Worm (Caenorhabditis elegans) whole organism, L3 larva: ENCODE data around the gene F46F2.5.

Experiments
- R02D3.7 ChIP-seq: fragments of 150-350 bp; optimal IDR thresholded peaks from 2 replicates; lab custom pipeline; 2014; ENCODE audit warnings: missing biosample characterization, missing genetic modification characterization
- ZK546.5 ChIP-seq: sonication (generic microtip); optimal IDR thresholded peaks from 2 replicates; lab custom pipeline; 2017; ENCODE audit warnings: missing biosample characterization, missing genetic modification characterization
- aly-2 ChIP-seq: fragments of 150-350 bp; optimal IDR thresholded peaks from 2 replicates; lab custom pipeline; 2014; ENCODE audit warnings: missing biosample characterization, missing genetic modification characterization
- ceh-28 ChIP-seq: fragments of 150-350 bp; optimal IDR thresholded peaks from 2 replicates; lab custom pipeline; 2014; ENCODE audit warnings: missing biosample characterization, missing genetic modification reagents, missing genetic modification characterization
- ceh-82 ChIP-seq: fragments of 150-350 bp; optimal IDR thresholded peaks from 2 replicates; lab custom pipeline; 2014; ENCODE audit warnings: missing biosample characterization, missing genetic modification characterization
- ceh-9 ChIP-seq: sonication (generic microtip); optimal IDR thresholded peaks from 2 replicates; lab custom pipeline; 2018; ENCODE audit warnings: missing biosample characterization, missing genetic modification characterization
- daf-12 ChIP-seq: fragments of 150-350 bp; optimal IDR thresholded peaks from 2 replicates; lab custom pipeline; 2014; ENCODE audit warnings: missing biosample characterization, missing genetic modification reagents, missing genetic modification characterization
- elt-2 ChIP-seq: sonication (generic microtip); optimal IDR thresholded peaks from 2 replicates; lab custom pipeline; 2016; ENCODE audit warnings: missing genetic modification reagents, mild to moderate bottlenecking, missing genetic modification characterization, missing compliant biosample characterization
- elt-3 ChIP-seq, 3 experiments: fragments of 150-350 bp in 1 of 3; sonication (generic microtip) in 2 of 3; optimal IDR thresholded peaks; 2 replicates in 2 of 3; 4 replicates in 1 of 3; lab custom pipeline; 2014 to 2017; ENCODE audit warnings: missing biosample characterization in 3 of 3, missing genetic modification characterization in 3 of 3
- fkh-10 ChIP-seq: sonication (generic microtip); optimal IDR thresholded peaks from 2 replicates; lab custom pipeline; 2017; ENCODE audit warnings: missing biosample characterization, missing genetic modification reagents, missing genetic modification characterization
- fkh-2 ChIP-seq: fragments of 150-350 bp; optimal IDR thresholded peaks from 2 replicates; lab custom pipeline; 2014; ENCODE audit warnings: missing biosample characterization, missing genetic modification reagents, missing genetic modification characterization
- lin-39 ChIP-seq: fragments of 150-350 bp; optimal IDR thresholded peaks from 2 replicates; lab custom pipeline; 2018; ENCODE audit warnings: missing biosample characterization, missing genetic modification reagents, missing genetic modification characterization
- lsy-12 ChIP-seq: sonication (generic microtip); optimal IDR thresholded peaks from 2 replicates; lab custom pipeline; 2016; ENCODE audit warnings: mild to moderate bottlenecking, missing genetic modification characterization, missing compliant biosample characterization
- mml-1 ChIP-seq: fragments of 150-350 bp; sonication (generic microtip); optimal IDR thresholded peaks from 3 replicates; lab custom pipeline; 2014; ENCODE audit warnings: missing biosample characterization, missing genetic modification characterization
- nfya-1 ChIP-seq: sonication (generic microtip); optimal IDR thresholded peaks from 2 replicates; lab custom pipeline; 2017; ENCODE audit warnings: missing genetic modification characterization, mild to moderate bottlenecking, missing compliant biosample characterization, antibody characterized with exemption, moderate library complexity; ENCODE audit not compliant: insufficient read depth
- nhr-11 ChIP-seq: fragments of 150-350 bp; optimal IDR thresholded peaks from 2 replicates; lab custom pipeline; 2014; ENCODE audit warnings: missing biosample characterization, missing genetic modification characterization
- nhr-12 ChIP-seq: fragments of 150-350 bp; optimal IDR thresholded peaks from 2 replicates; lab custom pipeline; 2014; ENCODE audit warnings: missing biosample characterization, missing genetic modification characterization
- nhr-23 ChIP-seq: fragments of 150-350 bp; optimal IDR thresholded peaks from 2 replicates; lab custom pipeline; 2014; ENCODE audit warnings: missing biosample characterization, missing genetic modification reagents, missing genetic modification characterization
- nhr-25 ChIP-seq: sonication (generic microtip); optimal IDR thresholded peaks from 2 replicates; lab custom pipeline; 2017; ENCODE audit warnings: missing biosample characterization, missing genetic modification characterization
- nhr-28 ChIP-seq: fragments of 150-350 bp; optimal IDR thresholded peaks from 2 replicates; lab custom pipeline; 2014; ENCODE audit warnings: missing biosample characterization, missing genetic modification characterization
- nhr-67 ChIP-seq: fragments of 150-350 bp; optimal IDR thresholded peaks from 2 replicates; lab custom pipeline; 2014; ENCODE audit warnings: missing biosample characterization, missing genetic modification characterization
- nhr-76 ChIP-seq: fragments of 150-350 bp; sonication (generic microtip); optimal IDR thresholded peaks from 5 replicates; lab custom pipeline; 2014; ENCODE audit warnings: missing biosample characterization, missing genetic modification characterization
- pha-4 ChIP-seq: fragments of 150-350 bp; optimal IDR thresholded peaks from 2 replicates; lab custom pipeline; 2014; ENCODE audit warnings: missing biosample characterization, missing genetic modification reagents, missing genetic modification characterization
- pqm-1 ChIP-seq: fragments of 150-350 bp; optimal IDR thresholded peaks from 2 replicates; lab custom pipeline; 2017; ENCODE audit warnings: missing biosample characterization, missing genetic modification characterization, inconsistent platforms
- skn-1 ChIP-seq: fragments of 150-350 bp; optimal IDR thresholded peaks from 2 replicates; lab custom pipeline; 2014; ENCODE audit warnings: missing biosample characterization, missing genetic modification characterization
- snpc-4 ChIP-seq: fragments of 150-350 bp; optimal IDR thresholded peaks from 2 replicates; lab custom pipeline; 2014; ENCODE audit warnings: missing biosample characterization, missing genetic modification characterization
- unc-62 ChIP-seq: fragments of 150-350 bp; sonication (generic microtip); optimal IDR thresholded peaks from 4 replicates; lab custom pipeline; 2014; ENCODE audit warnings: missing biosample characterization, missing genetic modification reagents, missing genetic modification characterization
- ztf-11 ChIP-seq: fragments of 150-350 bp; optimal IDR thresholded peaks from 2 replicates; lab custom pipeline; 2014; ENCODE audit warnings: missing biosample characterization, missing genetic modification characterization
- ztf-4 ChIP-seq: fragments of 150-350 bp; optimal IDR thresholded peaks from 2 replicates; lab custom pipeline; 2014; ENCODE audit warnings: missing biosample characterization, missing genetic modification characterization

F46F2.5 gene

DNA sequence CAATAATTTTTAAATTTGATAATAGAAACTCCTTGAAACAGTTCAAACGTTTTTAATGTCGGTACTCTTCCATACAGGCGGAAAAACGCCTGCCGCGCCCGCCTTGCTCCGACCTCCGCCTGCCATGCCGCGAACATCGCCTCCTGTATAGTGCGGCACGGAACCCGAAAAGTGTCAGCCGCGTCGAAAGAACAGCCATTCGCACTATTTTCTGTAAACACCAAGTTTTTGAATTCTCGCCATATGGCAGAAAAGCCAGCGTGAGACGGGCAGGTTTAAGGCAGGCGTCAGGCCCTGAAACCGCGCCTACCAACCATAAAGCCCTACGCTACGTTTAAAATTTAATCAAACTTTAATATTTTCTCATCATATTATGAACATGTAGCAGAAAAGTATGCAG, 39.7 kb upstream of the F46F2.5 start:
- TF ChIP-seq snpc-4 = peak; percentile 46
- TF ChIP-seq ceh-9 (tag; lab: Kevin White, UChicago) = no peak

DNA sequence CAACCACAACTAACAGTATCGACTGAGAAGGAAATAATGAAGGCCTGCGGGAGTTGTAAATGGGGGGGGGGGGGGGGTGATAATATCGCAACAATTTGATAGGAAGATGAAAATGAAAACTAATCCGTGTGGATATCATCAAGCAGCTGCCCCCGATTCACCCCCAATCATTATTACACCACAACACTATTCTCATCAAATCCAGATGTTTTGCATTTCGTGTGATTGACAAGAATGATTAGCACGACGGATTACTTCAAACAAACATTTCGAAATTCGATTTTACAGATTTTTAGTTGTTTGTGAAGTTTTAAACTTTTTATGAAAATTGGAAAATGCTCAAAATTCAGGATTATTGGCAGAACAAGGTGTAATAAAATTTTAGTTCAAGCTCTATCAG, 38.4 kb upstream of the F46F2.5 start:
- TF ChIP-seq nfya-1 (tag; lab: Kevin White, UChicago) (no peak), aly-2 (tag; lab: Kevin White, UChicago) (no peak), ztf-11 (tag; lab: Kevin White, UChicago) (no peak), nhr-28 (tag; lab: Kevin White, UChicago) (no peak), unc-62 (GFP tag; lab: Kevin White, UChicago) (no peak), lin-39 (tag; lab: Kevin White, UChicago) (no peak), nhr-67 (no peak)

DNA sequence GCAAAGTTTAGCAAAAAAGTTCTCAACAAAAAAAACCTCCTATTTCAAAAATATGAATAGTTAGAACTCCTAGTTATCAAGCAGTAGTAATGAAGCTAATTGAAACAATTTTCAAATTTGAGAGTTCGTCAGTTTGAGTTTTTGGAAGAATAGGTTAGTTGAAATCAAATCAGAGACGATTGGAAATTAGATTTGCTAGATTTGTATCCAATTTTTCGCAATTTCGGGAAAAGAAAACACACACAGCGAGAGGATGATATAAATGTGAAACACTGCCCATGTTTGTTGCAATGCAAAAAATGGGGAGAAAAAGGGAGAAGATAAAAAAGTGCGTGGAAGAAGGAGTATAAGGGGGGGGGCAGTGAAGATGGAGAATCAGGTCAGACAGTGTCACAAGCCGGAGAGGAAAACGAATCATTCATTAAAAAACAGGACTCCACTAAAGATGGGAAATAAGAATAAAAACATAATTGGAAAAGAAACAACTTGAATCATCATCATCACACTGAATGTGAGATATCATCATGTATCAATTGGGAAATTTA, 37.3 kb upstream of the F46F2.5 start:
- TF ChIP-seq ZK546.5 (tag; lab: Kevin White, UChicago) (no peak), nhr-23 (tag; lab: Kevin White, UChicago) (peak; percentile 63)

DNA sequence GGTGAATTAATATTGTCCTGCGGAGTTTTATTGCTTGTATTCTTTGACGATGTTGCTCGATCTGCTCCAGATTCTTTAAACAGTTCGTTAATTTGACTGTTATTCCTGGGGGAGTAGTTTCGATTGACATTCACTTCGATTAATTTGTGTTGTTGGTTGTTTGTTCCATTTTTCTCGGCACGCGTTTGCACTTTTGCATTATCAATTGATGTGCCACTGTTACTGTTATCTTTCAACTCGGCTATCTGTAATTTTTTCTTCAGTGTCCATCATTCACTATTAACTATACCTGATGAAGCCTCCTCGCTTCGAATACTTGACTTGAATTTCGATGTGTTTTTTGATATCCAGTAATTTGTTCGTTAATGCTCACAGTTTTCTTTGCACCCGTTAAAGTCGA, 33.3 kb upstream of the F46F2.5 start:
- TF ChIP-seq daf-12 = no peak
- TF ChIP-seq pqm-1 (tag; lab: Kevin White, UChicago) = peak; percentile 25
- peak; percentile 2 for TF ChIP-seq pha-4 (tag; lab: Kevin White, UChicago)
- TF ChIP-seq elt-2 (tag; lab: Kevin White, UChicago) = peak; percentile 52

DNA sequence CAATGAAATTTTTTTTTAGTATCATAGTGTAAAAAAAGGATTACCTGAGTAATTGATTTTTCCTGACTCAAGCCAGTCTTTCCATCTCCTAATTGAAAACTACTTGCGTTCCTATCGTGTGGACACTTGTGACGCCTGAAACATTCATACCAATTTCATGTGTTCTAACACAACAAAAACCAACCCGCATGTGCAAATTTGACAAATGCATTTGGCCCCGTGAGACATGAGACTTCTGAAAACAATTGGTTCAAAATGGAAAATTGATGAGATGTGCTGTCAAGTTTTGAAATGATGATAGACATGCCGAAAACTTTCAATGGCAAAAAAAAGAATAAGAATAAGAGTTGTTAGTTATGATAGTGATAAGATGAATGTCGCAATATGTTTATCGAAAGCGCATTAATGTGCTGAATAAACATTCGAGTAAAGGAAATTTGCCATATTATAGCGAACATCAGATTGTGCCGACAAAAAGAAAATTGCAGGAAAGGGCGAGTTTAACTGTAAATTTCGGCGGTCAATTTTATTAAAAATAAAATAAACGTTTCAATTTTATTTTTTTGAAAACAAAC, 32.0 kb upstream of the F46F2.5 start, which contains the start of gene H03A11.2:
TSS of gene H03A11.2 (minus strand) at position 252 of the 575 bp plus-strand sequence.
- TF ChIP-seq elt-2 (tag; lab: Kevin White, UChicago) (peak; percentile 46), lin-39 (tag; lab: Kevin White, UChicago) (peak; percentile 48), skn-1 (peak; percentile 28), ceh-82 (tag; lab: Kevin White, UChicago) (no peak)

DNA sequence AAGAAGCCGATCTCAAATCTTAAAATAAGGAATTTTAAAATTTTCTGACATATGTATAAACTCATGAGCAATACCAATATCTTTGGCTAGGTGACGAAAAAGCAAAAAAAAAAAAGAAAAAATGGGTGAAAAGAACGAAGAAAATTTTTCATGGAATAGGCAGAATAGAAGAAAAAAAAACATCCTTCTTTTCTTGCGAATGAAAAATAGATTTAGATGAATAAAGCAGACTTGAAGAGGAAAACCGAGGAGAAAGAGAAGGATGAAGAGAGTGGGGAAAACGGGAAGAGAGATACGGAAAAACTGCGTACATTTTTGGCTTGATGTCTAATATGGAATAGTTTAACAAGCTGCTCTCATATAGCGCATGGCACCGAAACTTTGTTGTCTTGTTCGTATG, 30.7 kb upstream of the F46F2.5 start:
- no peak for TF ChIP-seq elt-3 (tag; optimal IDR thresholded peaks at IDR 0.05; lab: Kevin White, UChicago)
- no peak for TF ChIP-seq ztf-4 (tag; lab: Kevin White, UChicago)
- no peak for TF ChIP-seq ceh-28 (tag; lab: Kevin White, UChicago)
- TF ChIP-seq lin-39 (tag; lab: Kevin White, UChicago) = no peak
- no peak for TF ChIP-seq nhr-25 (tag; lab: Kevin White, UChicago)
- no peak for TF ChIP-seq ZK546.5 (tag; lab: Kevin White, UChicago)
- TF ChIP-seq pha-4 (tag; lab: Kevin White, UChicago) = no peak

DNA sequence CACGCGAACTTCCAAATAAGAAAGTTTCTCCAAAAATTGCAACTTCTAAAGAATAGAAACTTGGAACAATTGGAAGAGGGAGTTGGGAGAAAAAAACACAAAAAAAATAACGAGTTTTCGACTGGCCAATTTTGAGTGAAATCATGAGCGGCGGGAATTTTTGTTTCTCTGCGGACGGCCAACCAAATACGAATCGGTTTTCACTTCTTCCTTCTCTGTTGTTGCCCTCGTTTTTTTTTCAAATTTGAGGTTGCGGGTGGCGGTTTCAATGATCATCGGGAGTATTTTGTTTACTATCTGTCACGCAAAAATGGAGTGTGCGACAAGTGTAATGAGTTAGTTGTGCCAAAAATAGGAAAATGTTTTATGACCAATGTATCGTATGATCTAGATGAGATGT, 28.8 kb upstream of the F46F2.5 start:
- TF ChIP-seq nhr-67 (no peak), unc-62 (GFP tag; lab: Kevin White, UChicago) (no peak), ZK546.5 (tag; lab: Kevin White, UChicago) (no peak), mml-1 (no peak), R02D3.7 (tag; lab: Kevin White, UChicago) (no peak), fkh-10 (GFP tag; lab: Kevin White, UChicago) (no peak)

DNA sequence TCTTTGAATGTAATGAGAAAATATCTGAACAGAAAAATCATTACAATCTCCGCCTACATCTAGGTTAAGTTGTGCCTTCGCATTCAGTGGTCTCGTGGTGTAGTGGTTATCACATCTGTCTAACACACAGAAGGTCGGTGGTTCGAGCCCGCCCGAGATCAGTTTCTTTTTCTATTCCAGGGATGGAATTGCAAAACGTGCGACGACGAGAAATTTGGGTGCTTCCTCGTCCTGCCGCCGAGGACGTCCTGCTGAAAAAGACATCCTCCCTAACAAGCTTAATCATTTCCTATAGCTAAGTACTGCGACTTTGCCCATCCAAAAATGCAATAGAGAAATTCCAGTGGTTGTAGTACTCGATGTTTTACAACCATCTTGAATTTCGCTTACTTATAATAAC, 26.5 kb upstream of the F46F2.5 start:
- TF ChIP-seq fkh-2 (tag; lab: Kevin White, UChicago) (no peak), nhr-76 (tag; lab: Kevin White, UChicago) (no peak), nfya-1 (tag; lab: Kevin White, UChicago) (no peak), nhr-25 (tag; lab: Kevin White, UChicago) (no peak), nhr-12 (tag; lab: Kevin White, UChicago) (no peak), elt-2 (tag; lab: Kevin White, UChicago) (peak; percentile 10), lsy-12 (peak; percentile 9), ZK546.5 (tag; lab: Kevin White, UChicago) (no peak), pqm-1 (tag; lab: Kevin White, UChicago) (no peak), unc-62 (GFP tag; lab: Kevin White, UChicago) (no peak), nhr-11 (tag; lab: Kevin White, UChicago) (no peak), ceh-9 (tag; lab: Kevin White, UChicago) (no peak)
